Worm (Caenorhabditis elegans) whole organism, young adult: ENCODE data around the gene B0554.1.

Source experiments
- akir-1 ChIP-seq: fragments of 200-800 bp; sonication (Bioruptor generic); optimal IDR thresholded peaks from 2 replicates; lab custom pipeline; 2018; ENCODE audit warnings: mild to moderate bottlenecking, missing genetic modification characterization, moderate library complexity, missing compliant biosample characterization
- cebp-2 ChIP-seq: fragments of 200-800 bp; sonication (Bioruptor generic); IDR thresholded peaks from 2 replicates; pipeline ENCODE4 v1.3.6; 2022; ENCODE audit warnings: missing genetic modification characterization, missing compliant biosample characterization
- ceh-40 ChIP-seq: fragments of 200-800 bp; sonication (Bioruptor generic); IDR thresholded peaks from 2 replicates; pipeline ENCODE4 v1.3.6; 2022; ENCODE audit warnings: missing genetic modification characterization, missing compliant biosample characterization
- madf-6 ChIP-seq: fragments of 200-800 bp; sonication (Bioruptor generic); IDR thresholded peaks from 2 replicates; pipeline ENCODE4 v1.3.6; 2022; ENCODE audit warnings: missing genetic modification reagents, missing genetic modification characterization, missing compliant biosample characterization
- ztf-18 ChIP-seq: sonication (generic microtip); optimal IDR thresholded peaks from 2 replicates; lab custom pipeline; 2016; ENCODE audit warnings: missing genotype, mild to moderate bottlenecking, missing genetic modification characterization, missing compliant biosample characterization

- TF ChIP-seq akir-1 (GFP tag; lab: Kevin White, UChicago) (no peak), madf-6 (GFP tag; lab: Robert Waterston, UW) (no peak), cebp-2 (GFP tag; lab: Robert Waterston, UW) (no peak), ztf-18 (tag; lab: Kevin White, UChicago) (no peak), ceh-40 (no peak)
Observed at ce11 chrV:403028-403427, 35.2 kb upstream of the B0554.1 start, which contains the start of gene srh-62.
